Worm (Caenorhabditis elegans) whole organism, young adult: ENCODE results near the gene Y26G10.4.

Experiments used
- B0035.1 ChIP-seq: sonication (generic microtip); optimal IDR thresholded peaks from 2 replicates; lab custom pipeline; 2016; ENCODE audit warnings: missing genetic modification characterization, mild to moderate bottlenecking, missing compliant biosample characterization, missing genotype, missing genetic modification reagents
- B0261.1 ChIP-seq: sonication (generic microtip); optimal IDR thresholded peaks from 2 replicates; lab custom pipeline; 2016; ENCODE audit warnings: mild to moderate bottlenecking, missing genetic modification characterization, moderate library complexity, missing compliant biosample characterization
- B0336.3 ChIP-seq: fragments of 200-800 bp; sonication (Bioruptor generic); IDR thresholded peaks from 2 replicates; pipeline ENCODE4 v1.3.6; 2022; ENCODE audit warnings: missing genetic modification characterization, missing compliant biosample characterization
- F23B12.7 ChIP-seq: sonication (generic microtip); optimal IDR thresholded peaks from 2 replicates; lab custom pipeline; 2017; ENCODE audit warnings: missing genetic modification characterization, mild to moderate bottlenecking, missing compliant biosample characterization, antibody characterized with exemption, moderate library complexity; ENCODE audit not compliant: insufficient read depth
- F33H1.4 ChIP-seq: fragments of 200-800 bp; sonication (Bioruptor generic); IDR thresholded peaks from 2 replicates; pipeline ENCODE4 v1.3.6; 2022; ENCODE audit warnings: missing genetic modification reagents, missing genetic modification characterization, missing compliant biosample characterization
- F37B4.10 ChIP-seq: fragments of 200-800 bp; sonication (Bioruptor generic); IDR thresholded peaks from 2 replicates; pipeline ENCODE4 v1.3.6; 2022; ENCODE audit warnings: missing genetic modification characterization, missing compliant biosample characterization
- F52B5.7 ChIP-seq: sonication (generic microtip); optimal IDR thresholded peaks from 2 replicates; lab custom pipeline; 2016; ENCODE audit warnings: mild to moderate bottlenecking, missing genetic modification characterization, missing compliant biosample characterization
- K11D2.4 ChIP-seq: fragments of 200-800 bp; sonication (Bioruptor generic); IDR thresholded peaks from 2 replicates; pipeline ENCODE4 v1.3.6; 2022; ENCODE audit warnings: missing genetic modification reagents, missing genetic modification characterization, missing compliant biosample characterization
- T26A5.8 ChIP-seq: sonication (generic microtip); optimal IDR thresholded peaks from 2 replicates; lab custom pipeline; 2016; ENCODE audit warnings: missing genetic modification characterization, missing compliant biosample characterization
- Y53F4B.3 ChIP-seq: fragments of 200-800 bp; sonication (Bioruptor generic); IDR thresholded peaks from 2 replicates; pipeline ENCODE4 v1.3.6; 2022; ENCODE audit warnings: missing genetic modification reagents, missing genetic modification characterization, missing compliant biosample characterization
- Y53G8AR.9 ChIP-seq: fragments of 200-800 bp; sonication (Bioruptor generic); conservative IDR thresholded peaks from 2 replicates; pipeline ENCODE4 v1.3.6; 2022; ENCODE audit warnings: missing genetic modification reagents, missing genetic modification characterization, missing compliant biosample characterization
- Y56A3A.18 ChIP-seq: fragments of 200-800 bp; sonication (Bioruptor generic); IDR thresholded peaks from 2 replicates; pipeline ENCODE4 v1.3.6; 2022; ENCODE audit warnings: missing genetic modification reagents, missing genetic modification characterization, missing compliant biosample characterization
- Y79H2A.3 ChIP-seq: fragments of 200-800 bp; sonication (Bioruptor generic); conservative IDR thresholded peaks from 2 replicates; pipeline ENCODE4 v1.3.6; 2022; ENCODE audit warnings: missing genetic modification reagents, missing genetic modification characterization, missing compliant biosample characterization
- attf-5 ChIP-seq: fragments of 200-800 bp; sonication (Bioruptor generic); optimal IDR thresholded peaks from 2 replicates; lab custom pipeline; 2018; ENCODE audit warnings: mild to moderate bottlenecking, missing genetic modification characterization, missing compliant biosample characterization
- attf-6 ChIP-seq: fragments of 200-800 bp; sonication (Bioruptor generic); IDR thresholded peaks from 2 replicates; pipeline ENCODE4 v1.3.6; 2022; ENCODE audit warnings: missing genetic modification reagents, missing genetic modification characterization, missing compliant biosample characterization
- cebp-1 ChIP-seq, 2 experiments: fragments of 200-800 bp in 1 of 2; sonication (Bioruptor generic) in 1 of 2; sonication (generic microtip) in 1 of 2; IDR thresholded peaks in 1 of 2; optimal IDR thresholded peaks in 1 of 2; 2 replicates each; pipeline versions ENCODE4 v1.3.6 to Lab custom; 2017 to 2022; ENCODE audit warnings: missing compliant biosample characterization in 2 of 2, missing genetic modification characterization in 2 of 2, mild to moderate bottlenecking in 1 of 2, missing genetic modification reagents in 1 of 2, moderate library complexity in 1 of 2
- cebp-2 ChIP-seq: fragments of 200-800 bp; sonication (Bioruptor generic); IDR thresholded peaks from 2 replicates; pipeline ENCODE4 v1.3.6; 2022; ENCODE audit warnings: missing genetic modification characterization, missing compliant biosample characterization
- ceh-40 ChIP-seq: fragments of 200-800 bp; sonication (Bioruptor generic); IDR thresholded peaks from 2 replicates; pipeline ENCODE4 v1.3.6; 2022; ENCODE audit warnings: missing genetic modification characterization, missing compliant biosample characterization
- dox-1 ChIP-seq: fragments of 200-800 bp; sonication (Bioruptor generic); IDR thresholded peaks from 2 replicates; pipeline ENCODE4 v1.3.6; 2022; ENCODE audit warnings: missing genetic modification reagents, missing genetic modification characterization, missing compliant biosample characterization
- dpl-1 ChIP-seq: fragments of 150-350 bp; optimal IDR thresholded peaks from 2 replicates; lab custom pipeline; 2014; ENCODE audit warnings: missing biosample characterization, missing genetic modification reagents, missing genetic modification characterization
- egl-18 ChIP-seq: fragments of 200-800 bp; sonication (Bioruptor generic); IDR thresholded peaks from 2 replicates; pipeline ENCODE4 v1.3.6; 2022; ENCODE audit warnings: missing genetic modification reagents, missing genetic modification characterization, missing compliant biosample characterization
- egl-44 ChIP-seq: fragments of 200-800 bp; sonication (Bioruptor generic); IDR thresholded peaks from 2 replicates; pipeline ENCODE4 v1.3.6; 2022; ENCODE audit warnings: missing genetic modification reagents, missing genetic modification characterization, missing compliant biosample characterization
- fkh-3 ChIP-seq: sonication (generic microtip); optimal IDR thresholded peaks from 2 replicates; lab custom pipeline; 2016; ENCODE audit warnings: mild to moderate bottlenecking, missing genetic modification characterization, missing compliant biosample characterization
- hlh-12 ChIP-seq: sonication (generic microtip); optimal IDR thresholded peaks from 2 replicates; lab custom pipeline; 2016; ENCODE audit warnings: missing genetic modification characterization, missing compliant biosample characterization
- hlh-26 ChIP-seq: fragments of 200-800 bp; sonication (Bioruptor generic); conservative IDR thresholded peaks from 2 replicates; pipeline ENCODE4 v1.3.6; 2022; ENCODE audit warnings: missing genetic modification reagents, missing genetic modification characterization, missing compliant biosample characterization
- hrde-1 ChIP-seq: sonication (generic microtip); optimal IDR thresholded peaks from 2 replicates; lab custom pipeline; 2016; ENCODE audit warnings: missing genetic modification characterization, mild to moderate bottlenecking, missing compliant biosample characterization, moderate library complexity, missing genotype, missing genetic modification reagents, borderline replicate concordance
- lsl-1 ChIP-seq: fragments of 200-800 bp; sonication (Bioruptor generic); optimal IDR thresholded peaks from 2 replicates; lab custom pipeline; 2018; ENCODE audit warnings: mild to moderate bottlenecking, missing genetic modification characterization, moderate library complexity, missing compliant biosample characterization
- lsy-27 ChIP-seq: sonication (generic microtip); optimal IDR thresholded peaks from 2 replicates; lab custom pipeline; 2017; ENCODE audit warnings: missing genetic modification characterization, mild to moderate bottlenecking, missing compliant biosample characterization, antibody characterized with exemption, missing genotype, borderline replicate concordance; ENCODE audit not compliant: insufficient read depth
- madf-10 ChIP-seq: sonication (generic microtip); optimal IDR thresholded peaks from 2 replicates; lab custom pipeline; 2016; ENCODE audit warnings: mild to moderate bottlenecking, missing genetic modification characterization, missing compliant biosample characterization
- madf-6 ChIP-seq: fragments of 200-800 bp; sonication (Bioruptor generic); IDR thresholded peaks from 2 replicates; pipeline ENCODE4 v1.3.6; 2022; ENCODE audit warnings: missing genetic modification reagents, missing genetic modification characterization, missing compliant biosample characterization
- mcd-1 ChIP-seq: fragments of 200-800 bp; sonication (Bioruptor generic); IDR thresholded peaks from 2 replicates; pipeline ENCODE4 v1.3.6; 2022; ENCODE audit warnings: missing genetic modification reagents, missing genetic modification characterization, missing compliant biosample characterization
- mel-28 ChIP-seq: sonication (generic microtip); optimal IDR thresholded peaks from 2 replicates; lab custom pipeline; 2016; ENCODE audit warnings: borderline replicate concordance, mild to moderate bottlenecking, missing genetic modification characterization, missing compliant biosample characterization
- mxl-1 ChIP-seq: sonication (generic microtip); optimal IDR thresholded peaks from 2 replicates; lab custom pipeline; 2016; ENCODE audit warnings: missing genetic modification characterization, missing compliant biosample characterization
- nfya-2 ChIP-seq: fragments of 200-800 bp; sonication (Bioruptor generic); IDR thresholded peaks from 2 replicates; pipeline ENCODE4 v1.3.6; 2022; ENCODE audit warnings: missing genetic modification reagents, missing genetic modification characterization, missing compliant biosample characterization
- nfyb-1 ChIP-seq: fragments of 200-800 bp; sonication (Bioruptor generic); IDR thresholded peaks from 2 replicates; pipeline ENCODE4 v1.3.6; 2022; ENCODE audit warnings: missing genetic modification reagents, missing genetic modification characterization, missing compliant biosample characterization
- nhr-120 ChIP-seq: fragments of 200-800 bp; sonication (Bioruptor generic); IDR thresholded peaks from 2 replicates; pipeline ENCODE4 v1.3.6; 2022; ENCODE audit warnings: missing genetic modification characterization, missing compliant biosample characterization
- nhr-179 ChIP-seq: sonication (generic microtip); optimal IDR thresholded peaks from 2 replicates; lab custom pipeline; 2016; ENCODE audit warnings: mild to moderate bottlenecking, missing genetic modification characterization, missing compliant biosample characterization
- pha-4 ChIP-seq: fragments of 150-350 bp; sonication (generic microtip); optimal IDR thresholded peaks from 2 replicates; lab custom pipeline; 2014; ENCODE audit warnings: missing biosample characterization, missing genetic modification reagents, missing genetic modification characterization
- rec-8 ChIP-seq, 2 experiments: sonication (generic microtip); optimal IDR thresholded peaks; 2 replicates each; lab custom pipeline; 2016; ENCODE audit warnings: mild to moderate bottlenecking in 2 of 2, missing genetic modification characterization in 2 of 2, missing genetic modification reagents in 2 of 2, missing genotype in 2 of 2, missing biosample characterization in 1 of 2, missing compliant biosample characterization in 1 of 2, moderate library complexity in 1 of 2
- repo-1 ChIP-seq: sonication (generic microtip); optimal IDR thresholded peaks from 2 replicates; lab custom pipeline; 2017; ENCODE audit warnings: mild to moderate bottlenecking, missing genetic modification characterization, missing compliant biosample characterization
- snpc-4 ChIP-seq, 5 experiments: fragments of 150-350 bp in 1 of 5; sonication (generic microtip) in 4 of 5; optimal IDR thresholded peaks; 2 replicates each; lab custom pipeline; 2014 to 2018; ENCODE audit warnings: missing genetic modification characterization in 5 of 5, missing biosample characterization in 3 of 5, antibody characterized with exemption in 2 of 5, mild to moderate bottlenecking in 2 of 5, missing compliant biosample characterization in 2 of 5, missing genotype in 2 of 5, moderate library complexity in 2 of 5, missing genetic modification reagents in 1 of 5
- tbx-9 ChIP-seq: sonication (generic microtip); optimal IDR thresholded peaks from 2 replicates; lab custom pipeline; 2016; ENCODE audit warnings: borderline replicate concordance, missing genetic modification characterization, inconsistent platforms, missing compliant biosample characterization
- zfh-2 ChIP-seq: fragments of 200-800 bp; sonication (Bioruptor generic); conservative IDR thresholded peaks from 2 replicates; pipeline ENCODE4 v1.3.6; 2022; ENCODE audit warnings: missing genetic modification reagents, missing genetic modification characterization, missing compliant biosample characterization
- ztf-6 ChIP-seq: fragments of 200-800 bp; sonication (Bioruptor generic); IDR thresholded peaks from 2 replicates; pipeline ENCODE4 v1.3.6; 2022; ENCODE audit warnings: missing genetic modification reagents, missing genetic modification characterization, missing compliant biosample characterization

Y26G10.4 gene

ce11 chrV:17699097-17699496 lies at the start of gene Y26G10.4:
TSS of gene Y26G10.4 (minus strand) at chrV:17699197.
- no peak for TF ChIP-seq fkh-3
- TF ChIP-seq lsy-27, result no peak
- no peak for TF ChIP-seq B0035.1 (tag; lab: Kevin White, UChicago)
- TF ChIP-seq madf-10 (tag; lab: Kevin White, UChicago), result no peak
- TF ChIP-seq ztf-6 (GFP tag; lab: Robert Waterston, UW), result no peak
- TF ChIP-seq cebp-2 (GFP tag; lab: Robert Waterston, UW), result no peak
- TF ChIP-seq egl-44, result no peak
- no peak for TF ChIP-seq mcd-1 (GFP tag; lab: Robert Waterston, UW)
- no peak for TF ChIP-seq lsl-1
- no peak for TF ChIP-seq repo-1
- no peak for TF ChIP-seq Y53F4B.3
- TF ChIP-seq Y56A3A.18 (GFP tag; lab: Robert Waterston, UW), result no peak
- no peak for TF ChIP-seq zfh-2 (GFP tag; lab: Robert Waterston, UW)
- no peak for TF ChIP-seq F23B12.7 (tag; lab: Kevin White, UChicago)
- TF ChIP-seq B0336.3 (GFP tag; lab: Robert Waterston, UW), result no peak
- no peak for TF ChIP-seq rec-8 (tag; optimal IDR thresholded peaks at IDR 0.05; lab: Kevin White, UChicago)
- no peak for TF ChIP-seq pha-4 (tag; lab: Kevin White, UChicago)

ce11 chrV:17746959-17747358 lies 48.0 kb upstream of the Y26G10.4 start, which contains the start of gene twk-36:
TSS of gene twk-36 (minus strand) at chrV:17747059.
- TF ChIP-seq nhr-120 (GFP tag; lab: Robert Waterston, UW), result no peak
- TF ChIP-seq mel-28 (tag; lab: Kevin White, UChicago), result no peak
- no peak for TF ChIP-seq nfyb-1
- no peak for TF ChIP-seq hlh-26 (GFP tag; lab: Robert Waterston, UW)
- no peak for TF ChIP-seq egl-18 (GFP tag; lab: Robert Waterston, UW)
- no peak for TF ChIP-seq lsl-1
- TF ChIP-seq F52B5.7 (tag; lab: Kevin White, UChicago), result no peak
- TF ChIP-seq snpc-4 (GFP tag; optimal IDR thresholded peaks at IDR 0.05; lab: Kevin White, UChicago), result no peak
- no peak for TF ChIP-seq snpc-4 (tag; optimal IDR thresholded peaks at IDR 0.05; lab: Kevin White, UChicago)
- no peak for TF ChIP-seq attf-6
- TF ChIP-seq mcd-1 (GFP tag; lab: Robert Waterston, UW), result no peak
- no peak for TF ChIP-seq K11D2.4 (GFP tag; lab: Robert Waterston, UW)
- TF ChIP-seq dpl-1 (GFP tag; lab: Kevin White, UChicago), result no peak
- no peak for TF ChIP-seq ceh-40 (GFP tag; lab: Robert Waterston, UW)
- TF ChIP-seq Y79H2A.3 (GFP tag; lab: Robert Waterston, UW), result no peak

- TF ChIP-seq nhr-120 (GFP tag; lab: Robert Waterston, UW), result no peak
- TF ChIP-seq F33H1.4 (GFP tag; lab: Robert Waterston, UW), result no peak
- no peak for TF ChIP-seq cebp-1 (GFP tag; IDR thresholded peaks at IDR 0.05; lab: Robert Waterston, UW)
- no peak for TF ChIP-seq cebp-1 (tag; optimal IDR thresholded peaks at IDR 0.05; lab: Kevin White, UChicago)
- no peak for TF ChIP-seq F37B4.10 (GFP tag; lab: Robert Waterston, UW)
Measured at ce11 chrV:17743802-17744201, 44.8 kb upstream of the Y26G10.4 start.

- TF ChIP-seq Y53G8AR.9 (no peak), T26A5.8 (tag; lab: Kevin White, UChicago) (no peak), hlh-12 (tag; lab: Kevin White, UChicago) (no peak), attf-5 (GFP tag; lab: Kevin White, UChicago) (no peak), nhr-179 (tag; lab: Kevin White, UChicago) (no peak), repo-1 (no peak), nfya-2 (GFP tag; lab: Robert Waterston, UW) (no peak), madf-6 (GFP tag; lab: Robert Waterston, UW) (no peak), mxl-1 (tag; lab: Kevin White, UChicago) (no peak), tbx-9 (tag; lab: Kevin White, UChicago) (no peak), B0261.1 (no peak), dox-1 (GFP tag; lab: Robert Waterston, UW) (no peak), K11D2.4 (GFP tag; lab: Robert Waterston, UW) (no peak), hrde-1 (tag; lab: Kevin White, UChicago) (no peak), mcd-1 (GFP tag; lab: Robert Waterston, UW) (no peak)
Measured at ce11 chrV:17739801-17740200, 40.8 kb upstream of the Y26G10.4 start, which contains the start of gene cutl-4. TSS of gene cutl-4 (minus strand) at chrV:17739901.
